Fruit fly (Drosophila melanogaster) whole organism, embryonic: Measurements from ENCODE around the gene Antp.

Experiments used
- CG11723 ChIP-seq: fragments of 200-800 bp; sonication (Bioruptor generic); optimal IDR thresholded peaks from 2 replicates; lab custom pipeline; 2017; ENCODE audit warnings: missing biosample characterization, mild to moderate bottlenecking, missing genetic modification characterization
- CG15479 ChIP-seq: fragments of 200-800 bp; sonication (Bioruptor generic); optimal IDR thresholded peaks from 3 replicates; lab custom pipeline; 2019; ENCODE audit warnings: missing biosample characterization, mild to moderate bottlenecking, missing genetic modification characterization, moderate library complexity
- CG2120 ChIP-seq: fragments of 200-800 bp; sonication (Bioruptor generic); optimal IDR thresholded peaks from 3 replicates; lab custom pipeline; 2016; ENCODE audit warnings: missing biosample characterization, missing genetic modification characterization
- CG30431 ChIP-seq: fragments of 200-800 bp; sonication (Bioruptor generic); optimal IDR thresholded peaks from 2 replicates; lab custom pipeline; 2017; ENCODE audit warnings: missing biosample characterization, missing genetic modification characterization
- CG31441 ChIP-seq: fragments of 200-800 bp; sonication (Bioruptor generic); IDR thresholded peaks from 2 replicates; pipeline ENCODE4 v1.3.6; 2022; ENCODE audit warnings: missing biosample characterization, missing genetic modification characterization
- CG32767 ChIP-seq: fragments of 200-800 bp; sonication (Bioruptor generic); IDR thresholded peaks from 2 replicates; pipeline ENCODE4 v1.3.6; 2022; ENCODE audit warnings: missing biosample characterization, missing genetic modification characterization
- CG4820 ChIP-seq: fragments of 200-800 bp; sonication (Bioruptor generic); optimal IDR thresholded peaks from 3 replicates; lab custom pipeline; 2016; ENCODE audit warnings: missing biosample characterization, missing genetic modification characterization
- CG6854 ChIP-seq: fragments of 200-800 bp; sonication (Bioruptor generic); optimal IDR thresholded peaks from 3 replicates; lab custom pipeline; 2017; ENCODE audit warnings: missing biosample characterization, mild to moderate bottlenecking, missing genetic modification characterization
- CG7271 ChIP-seq: fragments of 200-800 bp; sonication (Bioruptor generic); optimal IDR thresholded peaks from 2 replicates; lab custom pipeline; 2018; ENCODE audit warnings: missing biosample characterization, mild to moderate bottlenecking, missing genetic modification characterization, moderate library complexity
- CG8359 ChIP-seq: fragments of 200-800 bp; sonication (Bioruptor generic); optimal IDR thresholded peaks from 2 replicates; lab custom pipeline; 2017; ENCODE audit warnings: missing biosample characterization, mild to moderate bottlenecking, missing genetic modification characterization, borderline replicate concordance
- CTCF ChIP-seq: fragments of 200-800 bp; sonication (Bioruptor generic); optimal IDR thresholded peaks from 2 replicates; lab custom pipeline; 2017; ENCODE audit warnings: missing biosample characterization, mild to moderate bottlenecking, missing genetic modification characterization, moderate library complexity
- D ChIP-seq, 2 experiments: fragments of 200-800 bp in 1 of 2; fragments of >200 bp in 1 of 2; sonication (Bioruptor generic) in 1 of 2; optimal IDR thresholded peaks; 2 replicates in 1 of 2; 3 replicates in 1 of 2; lab custom pipeline; 2017; ENCODE audit warnings: mild to moderate bottlenecking in 1 of 2, missing biosample characterization in 1 of 2, missing genetic modification characterization in 1 of 2, missing genetic modification reagents in 1 of 2
- Dip2 ChIP-seq: fragments of 200-800 bp; sonication (Bioruptor generic); IDR thresholded peaks from 2 replicates; pipeline ENCODE4 v1.3.6; 2022; ENCODE audit warnings: missing biosample characterization, missing genetic modification characterization
- Elba2 ChIP-seq: fragments of 200-800 bp; sonication (Bioruptor generic); optimal IDR thresholded peaks from 3 replicates; lab custom pipeline; 2016; ENCODE audit warnings: missing biosample characterization, missing genetic modification characterization
- Ets65A ChIP-seq: fragments of 200-800 bp; sonication (Bioruptor generic); peaks from one replicate; lab custom pipeline; 2016; ENCODE audit warnings: missing biosample characterization, missing genetic modification characterization
- H15 ChIP-seq: fragments of 200-800 bp; sonication (Bioruptor generic); IDR thresholded peaks from 3 replicates; pipeline ENCODE4 v1.3.6; 2022; ENCODE audit warnings: missing biosample characterization, missing genetic modification characterization
- Kr ChIP-seq: fragments of 200-800 bp; sonication (Bioruptor generic); optimal IDR thresholded peaks from 2 replicates; lab custom pipeline; 2017; ENCODE audit warnings: missing biosample characterization, mild to moderate bottlenecking, missing genetic modification characterization
- Neu2 ChIP-seq: fragments of 200-800 bp; sonication (Bioruptor generic); optimal IDR thresholded peaks from 3 replicates; lab custom pipeline; 2016; ENCODE audit warnings: missing biosample characterization, missing genetic modification characterization, borderline replicate concordance
- Nf-YB ChIP-seq: fragments of 200-800 bp; sonication (Bioruptor generic); optimal IDR thresholded peaks from 3 replicates; lab custom pipeline; 2019; ENCODE audit warnings: missing biosample characterization, mild to moderate bottlenecking, missing genetic modification characterization, moderate library complexity
- NfI ChIP-seq: fragments of 200-800 bp; sonication (Bioruptor generic); optimal IDR thresholded peaks from 3 replicates; lab custom pipeline; 2018; ENCODE audit warnings: missing biosample characterization, mild to moderate bottlenecking, missing genetic modification characterization, moderate library complexity
- Oli ChIP-seq: fragments of 200-800 bp; sonication (Bioruptor generic); optimal IDR thresholded peaks from 2 replicates; lab custom pipeline; 2018; ENCODE audit warnings: missing biosample characterization, mild to moderate bottlenecking, missing genetic modification characterization, moderate library complexity
- Sox100B ChIP-seq: fragments of 200-800 bp; sonication (Bioruptor generic); optimal IDR thresholded peaks from 3 replicates; lab custom pipeline; 2018; ENCODE audit warnings: missing biosample characterization, mild to moderate bottlenecking, missing genetic modification characterization
- bsh ChIP-seq, 2 experiments: fragments of 200-800 bp; sonication (Bioruptor generic); optimal IDR thresholded peaks; 2 replicates each; lab custom pipeline; 2017 to 2018; ENCODE audit warnings: mild to moderate bottlenecking in 2 of 2, missing biosample characterization in 2 of 2, missing genetic modification characterization in 2 of 2, moderate library complexity in 1 of 2
- cad ChIP-seq: fragments of >200 bp; optimal IDR thresholded peaks from 2 replicates; lab custom pipeline; 2017; ENCODE audit warnings: missing biosample characterization, missing genetic modification characterization
- ci ChIP-seq: fragments of 200-800 bp; sonication (Bioruptor generic); IDR thresholded peaks from 3 replicates; pipeline ENCODE4 v1.3.6; 2022; ENCODE audit warnings: missing biosample characterization, missing genetic modification characterization
- croc ChIP-seq: fragments of 200-800 bp; sonication (Bioruptor generic); conservative IDR thresholded peaks from 3 replicates; pipeline ENCODE4 v1.3.6; 2022; ENCODE audit warnings: missing biosample characterization, missing genetic modification characterization
- en ChIP-seq: fragments of 200-800 bp; sonication (Bioruptor generic); optimal IDR thresholded peaks from 2 replicates; lab custom pipeline; 2016; ENCODE audit warnings: missing biosample characterization, missing genetic modification characterization
- gsb-n ChIP-seq: fragments of 200-800 bp; sonication (Bioruptor generic); optimal IDR thresholded peaks from 3 replicates; lab custom pipeline; 2018; ENCODE audit warnings: missing biosample characterization, mild to moderate bottlenecking, missing genetic modification characterization
- jigr1 ChIP-seq: fragments of 200-800 bp; sonication (Bioruptor generic); IDR thresholded peaks from 3 replicates; pipeline ENCODE4 v1.3.6; 2022; ENCODE audit warnings: missing biosample characterization, missing genetic modification characterization
- jing ChIP-seq: fragments of 200-800 bp; sonication (Bioruptor generic); optimal IDR thresholded peaks from 2 replicates; lab custom pipeline; 2018; ENCODE audit warnings: missing biosample characterization, mild to moderate bottlenecking, missing genetic modification characterization
- lbe ChIP-seq: fragments of 200-800 bp; sonication (Bioruptor generic); optimal IDR thresholded peaks from 2 replicates; lab custom pipeline; 2016; ENCODE audit warnings: missing biosample characterization, mild to moderate bottlenecking, missing genetic modification characterization
- pan ChIP-seq, 4 experiments: fragments of >200 bp in 3 of 4; fragments of 200-800 bp in 1 of 4; sonication (Bioruptor generic) in 1 of 4; optimal IDR thresholded peaks in 3 of 4; IDR thresholded peaks in 1 of 4; 2 replicates each; pipeline versions ENCODE4 v1.3.6 to Lab custom; 2017 to 2022; ENCODE audit warnings: missing biosample characterization in 2 of 4, missing genetic modification characterization in 2 of 4, mixed read lengths in 1 of 4
- prd ChIP-seq, 3 experiments: fragments of >200 bp in 2 of 3; fragments of 200-800 bp in 1 of 3; sonication (Bioruptor generic) in 1 of 3; optimal IDR thresholded peaks in 2 of 3; IDR thresholded peaks in 1 of 3; 2 replicates in 2 of 3; 3 replicates in 1 of 3; pipeline versions ENCODE4 v1.3.6 to Lab custom; 2017 to 2022; ENCODE audit warnings: missing biosample characterization in 1 of 3, missing genetic modification characterization in 1 of 3
- sens-2 ChIP-seq: fragments of 200-800 bp; sonication (Bioruptor generic); IDR thresholded peaks from 2 replicates; pipeline ENCODE4 v1.3.6; 2022; ENCODE audit warnings: missing biosample characterization, missing genetic modification characterization
- shn ChIP-seq: fragments of 200-800 bp; sonication (Bioruptor generic); optimal IDR thresholded peaks from 3 replicates; lab custom pipeline; 2016; ENCODE audit warnings: missing biosample characterization, missing genetic modification characterization
- stc ChIP-seq: fragments of 200-800 bp; sonication (Bioruptor generic); IDR thresholded peaks from 2 replicates; pipeline ENCODE4 v1.3.6; 2022; ENCODE audit warnings: missing biosample characterization, missing genetic modification characterization
- tll ChIP-seq, 2 experiments: fragments of 200-800 bp in 1 of 2; fragments of >200 bp in 1 of 2; sonication (Bioruptor generic) in 1 of 2; optimal IDR thresholded peaks; 2 replicates each; lab custom pipeline; 2017 to 2019; ENCODE audit warnings: missing biosample characterization in 2 of 2, missing genetic modification characterization in 2 of 2, mild to moderate bottlenecking in 1 of 2, moderate library complexity in 1 of 2
- twi ChIP-seq: fragments of 200-800 bp; optimal IDR thresholded peaks from 2 replicates; lab custom pipeline; 2019; ENCODE audit warnings: missing biosample characterization, mild to moderate bottlenecking, missing genetic modification characterization, moderate library complexity
- zen ChIP-seq: fragments of 200-800 bp; sonication (Bioruptor generic); optimal IDR thresholded peaks from 3 replicates; lab custom pipeline; 2018; ENCODE audit warnings: missing biosample characterization, mild to moderate bottlenecking, missing genetic modification characterization, moderate library complexity
- zen2 ChIP-seq: fragments of 200-800 bp; sonication (Bioruptor generic); IDR thresholded peaks from 3 replicates; pipeline ENCODE4 v1.3.6; 2022; ENCODE audit warnings: missing biosample characterization, missing genetic modification characterization; ENCODE audit not compliant: partially characterized antibody

Gene Antp

dm6 chr3R:6885182-6885789 is 113.7 kb downstream of the Antp start:
- no peak for TF ChIP-seq NfI (GFP tag; lab: Kevin White, UChicago)
- TF ChIP-seq H15 (GFP tag; lab: Robert Waterston, UW): no peak
- TF ChIP-seq D (optimal IDR thresholded peaks at IDR 0.05; lab: Kevin White, UChicago): peak; percentile 40
- no peak for TF ChIP-seq D (GFP tag; optimal IDR thresholded peaks at IDR 0.05; lab: Kevin White, UChicago)
- TF ChIP-seq CG11723 (GFP tag; lab: Kevin White, UChicago): no peak
- no peak for TF ChIP-seq Dip2 (GFP tag; lab: Robert Waterston, UW)
- TF ChIP-seq jing (GFP tag; lab: Kevin White, UChicago): no peak
- no peak for TF ChIP-seq CG30431 (GFP tag; lab: Kevin White, UChicago)
- TF ChIP-seq zen2 (GFP tag; lab: Robert Waterston, UW): no peak
- no peak for TF ChIP-seq CTCF (GFP tag; lab: Kevin White, UChicago)
- TF ChIP-seq bsh (GFP tag; optimal IDR thresholded peaks at IDR 0.05; lab: Kevin White, UChicago): no peak
- peak; percentile 82 for TF ChIP-seq zen (tag; lab: Kevin White, UChicago)
- peak; percentile 94 for TF ChIP-seq cad (GFP tag; lab: Kevin White, UChicago)
- no peak for TF ChIP-seq jigr1
- no peak for TF ChIP-seq Oli (tag; lab: Kevin White, UChicago)
- TF ChIP-seq croc (GFP tag; lab: Robert Waterston, UW): no peak
- no peak for TF ChIP-seq sens-2
- TF ChIP-seq en (GFP tag; lab: Kevin White, UChicago): no peak
- TF ChIP-seq prd (optimal IDR thresholded peaks at IDR 0.05; lab: Kevin White, UChicago): no peak
- TF ChIP-seq prd (GFP tag; IDR thresholded peaks at IDR 0.05; lab: Robert Waterston, UW): 0 out of 3 replicates have a peak, but pooled peaks have one; percentile 27
- TF ChIP-seq CG7271 (tag; lab: Kevin White, UChicago): peak; percentile 79
- peak; percentile 44 for TF ChIP-seq twi (tag; lab: Kevin White, UChicago)
- no peak for TF ChIP-seq CG8359 (GFP tag; lab: Kevin White, UChicago)
- no peak for TF ChIP-seq Nf-YB (GFP tag; lab: Kevin White, UChicago)
- TF ChIP-seq Sox100B (GFP tag; lab: Kevin White, UChicago): no peak
- peak; percentile 23 to 100 for TF ChIP-seq tll (GFP tag; optimal IDR thresholded peaks at IDR 0.05; lab: Kevin White, UChicago)
- TF ChIP-seq Kr (GFP tag; lab: Kevin White, UChicago): peak; percentile 40
- peak; percentile 21 for TF ChIP-seq gsb-n (tag; lab: Kevin White, UChicago)
- peak; percentile 93 for TF ChIP-seq CG15479
- peak; percentile 44 for TF ChIP-seq Ets65A (GFP tag; lab: Kevin White, UChicago)
- TF ChIP-seq Elba2 (GFP tag; lab: Kevin White, UChicago): no peak
- TF ChIP-seq ci: no peak
- TF ChIP-seq lbe (GFP tag; lab: Kevin White, UChicago): no peak
- no peak for TF ChIP-seq pan (optimal IDR thresholded peaks at IDR 0.05; lab: Kevin White, UChicago)
- TF ChIP-seq pan (GFP tag; optimal IDR thresholded peaks at IDR 0.05 in 1 of 2, IDR thresholded peaks at IDR 0.05 in 1 of 2): no peak
- no peak for TF ChIP-seq CG6854 (GFP tag; lab: Kevin White, UChicago)
- TF ChIP-seq CG2120: no peak
- TF ChIP-seq CG31441: no peak
- TF ChIP-seq Neu2 (GFP tag; lab: Kevin White, UChicago): peak; percentile 22
- no peak for TF ChIP-seq CG32767
- no peak for TF ChIP-seq CG4820 (GFP tag; lab: Kevin White, UChicago)
- TF ChIP-seq shn (GFP tag; lab: Kevin White, UChicago): no peak
- TF ChIP-seq stc: no peak
